Fruit fly (Drosophila melanogaster) whole organism, embryonic: Measurements from ENCODE around the gene FASN2.

Source experiments
- Atf-2 ChIP-seq: fragments of 200-800 bp; sonication (Bioruptor generic); optimal IDR thresholded peaks from 2 replicates; lab custom pipeline; 2016; ENCODE audit warnings: missing biosample characterization, missing genetic modification characterization
- B-H1 ChIP-seq: fragments of 200-800 bp; sonication (Bioruptor generic); IDR thresholded peaks from 3 replicates; pipeline ENCODE4 v1.3.6; 2022; ENCODE audit warnings: missing biosample characterization, missing genetic modification characterization
- C15 ChIP-seq: fragments of 200-800 bp; sonication (Bioruptor generic); IDR thresholded peaks from 3 replicates; pipeline ENCODE4 v1.3.6; 2022; ENCODE audit warnings: missing biosample characterization, missing genetic modification characterization
- CG10209 ChIP-seq: fragments of 200-800 bp; sonication (Bioruptor generic); optimal IDR thresholded peaks from 3 replicates; lab custom pipeline; 2017; ENCODE audit warnings: missing biosample characterization, mild to moderate bottlenecking, missing genetic modification characterization, missing genetic modification reagents
- CG11093 ChIP-seq: fragments of 200-800 bp; sonication (Bioruptor generic); IDR thresholded peaks from 3 replicates; pipeline ENCODE4 v1.3.6; 2022; ENCODE audit warnings: missing biosample characterization, missing genetic modification characterization
- CG12659 ChIP-seq: fragments of 200-800 bp; sonication (Bioruptor generic); optimal IDR thresholded peaks from 3 replicates; lab custom pipeline; 2017; ENCODE audit warnings: mild to moderate bottlenecking, missing biosample characterization, missing genetic modification reagents, missing genetic modification characterization
- CG14014 ChIP-seq: fragments of 200-800 bp; sonication (Bioruptor generic); IDR thresholded peaks from 2 replicates; pipeline ENCODE4 v1.3.6; 2022; ENCODE audit warnings: missing biosample characterization, missing genetic modification characterization
- CG14050 ChIP-seq: fragments of 200-800 bp; sonication (Bioruptor generic); IDR thresholded peaks from 3 replicates; pipeline ENCODE4 v1.3.6; 2022; ENCODE audit warnings: missing biosample characterization, missing genetic modification characterization
- CG17359 ChIP-seq: fragments of 200-800 bp; sonication (Bioruptor generic); optimal IDR thresholded peaks from 3 replicates; lab custom pipeline; 2018; ENCODE audit warnings: missing biosample characterization, mild to moderate bottlenecking, missing genetic modification characterization, moderate library complexity
- CG2120 ChIP-seq: fragments of 200-800 bp; sonication (Bioruptor generic); optimal IDR thresholded peaks from 3 replicates; lab custom pipeline; 2016; ENCODE audit warnings: missing biosample characterization, missing genetic modification characterization
- CG2202 ChIP-seq: fragments of 200-800 bp; sonication (Bioruptor generic); optimal IDR thresholded peaks from 2 replicates; lab custom pipeline; 2018; ENCODE audit warnings: missing biosample characterization, mild to moderate bottlenecking, missing genetic modification characterization
- CG2712 ChIP-seq: fragments of 200-800 bp; optimal IDR thresholded peaks from 3 replicates; lab custom pipeline; 2019; ENCODE audit warnings: missing biosample characterization, mild to moderate bottlenecking, missing genetic modification characterization, moderate library complexity
- CG31441 ChIP-seq: fragments of 200-800 bp; sonication (Bioruptor generic); IDR thresholded peaks from 2 replicates; pipeline ENCODE4 v1.3.6; 2022; ENCODE audit warnings: missing biosample characterization, missing genetic modification characterization
- CG4404 ChIP-seq: fragments of 200-800 bp; sonication (Bioruptor generic); IDR thresholded peaks from 2 replicates; pipeline ENCODE4 v1.3.6; 2022; ENCODE audit warnings: missing biosample characterization, missing genetic modification characterization
- CG4820 ChIP-seq: fragments of 200-800 bp; sonication (Bioruptor generic); optimal IDR thresholded peaks from 3 replicates; lab custom pipeline; 2016; ENCODE audit warnings: missing biosample characterization, missing genetic modification characterization
- CG6654 ChIP-seq: fragments of 200-800 bp; sonication (Bioruptor generic); optimal IDR thresholded peaks from 2 replicates; lab custom pipeline; 2017; ENCODE audit warnings: missing biosample characterization, mild to moderate bottlenecking, missing genetic modification characterization
- CG7987 ChIP-seq: fragments of 200-800 bp; sonication (Bioruptor generic); optimal IDR thresholded peaks from 2 replicates; lab custom pipeline; 2018; ENCODE audit warnings: missing biosample characterization, mild to moderate bottlenecking, missing genetic modification characterization, moderate library complexity
- CG8281 ChIP-seq: fragments of 200-800 bp; sonication (Bioruptor generic); optimal IDR thresholded peaks from 2 replicates; lab custom pipeline; 2018; ENCODE audit warnings: missing biosample characterization, mild to moderate bottlenecking, missing genetic modification characterization, moderate library complexity
- CG9215 ChIP-seq: fragments of 200-800 bp; sonication (Bioruptor generic); IDR thresholded peaks from 2 replicates; pipeline ENCODE4 v1.3.6; 2022; ENCODE audit warnings: missing biosample characterization, missing genetic modification characterization
- CHES-1-like ChIP-seq: fragments of 200-800 bp; sonication (Bioruptor generic); optimal IDR thresholded peaks from 2 replicates; lab custom pipeline; 2016; ENCODE audit warnings: missing biosample characterization, missing genetic modification characterization
- CoRest ChIP-seq: fragments of 200-800 bp; sonication (Bioruptor generic); optimal IDR thresholded peaks from 3 replicates; lab custom pipeline; 2018; ENCODE audit warnings: missing biosample characterization, mild to moderate bottlenecking, missing genetic modification characterization, moderate library complexity
- Drgx ChIP-seq: fragments of 200-800 bp; sonication (Bioruptor generic); IDR thresholded peaks from 2 replicates; pipeline ENCODE4 v1.3.6; 2022; ENCODE audit warnings: missing biosample characterization, missing genetic modification characterization
- Elba2 ChIP-seq: fragments of 200-800 bp; sonication (Bioruptor generic); optimal IDR thresholded peaks from 3 replicates; lab custom pipeline; 2016; ENCODE audit warnings: missing biosample characterization, missing genetic modification characterization
- Hmr ChIP-seq: fragments of 200-800 bp; sonication (Bioruptor generic); optimal IDR thresholded peaks from 3 replicates; lab custom pipeline; 2017; ENCODE audit warnings: mild to moderate bottlenecking, missing biosample characterization, missing genetic modification reagents, missing genetic modification characterization
- MTF-1 ChIP-seq: fragments of 200-800 bp; sonication (Bioruptor generic); optimal IDR thresholded peaks from 2 replicates; lab custom pipeline; 2018; ENCODE audit warnings: missing biosample characterization, mild to moderate bottlenecking, missing genetic modification characterization, borderline replicate concordance
- Med ChIP-seq: fragments of 200-800 bp; sonication (Bioruptor generic); peaks from one replicate; lab custom pipeline; 2016; ENCODE audit warnings: missing biosample characterization, missing genetic modification characterization, mild to moderate bottlenecking, inconsistent platforms, moderate library complexity
- Mes4 ChIP-seq: fragments of 200-800 bp; sonication (Bioruptor generic); optimal IDR thresholded peaks from 2 replicates; lab custom pipeline; 2016; ENCODE audit warnings: missing biosample characterization, missing genetic modification characterization
- PHDP ChIP-seq: fragments of 200-800 bp; sonication (Bioruptor generic); optimal IDR thresholded peaks from 3 replicates; lab custom pipeline; 2018; ENCODE audit warnings: missing biosample characterization, mild to moderate bottlenecking, missing genetic modification characterization, moderate library complexity
- Vsx1 ChIP-seq: fragments of 200-800 bp; sonication (Bioruptor generic); optimal IDR thresholded peaks from 2 replicates; lab custom pipeline; 2017; ENCODE audit warnings: missing biosample characterization, mild to moderate bottlenecking, missing genetic modification characterization, missing genetic modification reagents
- Xrp1 ChIP-seq: fragments of 200-800 bp; sonication (Bioruptor generic); IDR thresholded peaks from 2 replicates; pipeline ENCODE4 v1.3.6; 2022; ENCODE audit warnings: missing biosample characterization, missing genetic modification characterization
- bsh ChIP-seq, 2 experiments: fragments of 200-800 bp; sonication (Bioruptor generic); optimal IDR thresholded peaks; 2 replicates each; lab custom pipeline; 2017 to 2018; ENCODE audit warnings: mild to moderate bottlenecking in 2 of 2, missing biosample characterization in 2 of 2, missing genetic modification characterization in 2 of 2, moderate library complexity in 1 of 2
- croc ChIP-seq: fragments of 200-800 bp; sonication (Bioruptor generic); conservative IDR thresholded peaks from 3 replicates; pipeline ENCODE4 v1.3.6; 2022; ENCODE audit warnings: missing biosample characterization, missing genetic modification characterization
- danr ChIP-seq: fragments of 200-800 bp; sonication (Bioruptor generic); IDR thresholded peaks from 2 replicates; pipeline ENCODE4 v1.3.6; 2022; ENCODE audit warnings: missing biosample characterization, missing genetic modification characterization
- dysf ChIP-seq: fragments of 200-800 bp; sonication (Bioruptor generic); IDR thresholded peaks from 3 replicates; pipeline ENCODE4 v1.3.6; 2022; ENCODE audit warnings: missing biosample characterization, missing genetic modification characterization
- exex ChIP-seq: fragments of 200-800 bp; sonication (Bioruptor generic); optimal IDR thresholded peaks from 4 replicates; lab custom pipeline; 2018; ENCODE audit warnings: missing biosample characterization, mild to moderate bottlenecking, missing genetic modification characterization, moderate library complexity
- fd96Cb ChIP-seq: fragments of 200-800 bp; sonication (Bioruptor generic); optimal IDR thresholded peaks from 2 replicates; lab custom pipeline; 2018; ENCODE audit warnings: missing biosample characterization, mild to moderate bottlenecking, missing genetic modification characterization, moderate library complexity
- lbe ChIP-seq: fragments of 200-800 bp; sonication (Bioruptor generic); optimal IDR thresholded peaks from 2 replicates; lab custom pipeline; 2016; ENCODE audit warnings: missing biosample characterization, mild to moderate bottlenecking, missing genetic modification characterization
- lov ChIP-seq, 2 experiments: fragments of 200-800 bp in 1 of 2; fragments of >200 bp in 1 of 2; sonication (Bioruptor generic) in 1 of 2; IDR thresholded peaks in 1 of 2; optimal IDR thresholded peaks in 1 of 2; 2 replicates in 1 of 2; 3 replicates in 1 of 2; pipeline versions ENCODE4 v1.3.6 to Lab custom; 2017 to 2022; ENCODE audit warnings: missing biosample characterization in 1 of 2, missing genetic modification characterization in 1 of 2
- slbo ChIP-seq: fragments of 200-800 bp; sonication (Bioruptor generic); IDR thresholded peaks from 2 replicates; pipeline ENCODE4 v1.3.6; 2022; ENCODE audit warnings: missing biosample characterization, missing genetic modification characterization
- sna ChIP-seq: fragments of 200-800 bp; sonication (Bioruptor generic); IDR thresholded peaks from 2 replicates; pipeline ENCODE4 v1.3.6; 2022; ENCODE audit warnings: missing biosample characterization, missing genetic modification characterization; ENCODE audit not compliant: partially characterized antibody
- stc ChIP-seq: fragments of 200-800 bp; sonication (Bioruptor generic); IDR thresholded peaks from 2 replicates; pipeline ENCODE4 v1.3.6; 2022; ENCODE audit warnings: missing biosample characterization, missing genetic modification characterization
- tap ChIP-seq: fragments of 200-800 bp; optimal IDR thresholded peaks from 3 replicates; lab custom pipeline; 2019; ENCODE audit warnings: missing biosample characterization, mild to moderate bottlenecking, missing genetic modification characterization, moderate library complexity
- tup ChIP-seq: fragments of 200-800 bp; sonication (Bioruptor generic); optimal IDR thresholded peaks from 2 replicates; lab custom pipeline; 2016; ENCODE audit warnings: missing biosample characterization, mild to moderate bottlenecking, missing genetic modification characterization, moderate library complexity
- vfl ChIP-seq: fragments of 200-800 bp; sonication (Bioruptor generic); optimal IDR thresholded peaks from 2 replicates; lab custom pipeline; 2016; ENCODE audit warnings: missing biosample characterization, missing genetic modification characterization
- vvl ChIP-seq: fragments of 200-800 bp; sonication (Bioruptor generic); IDR thresholded peaks from 2 replicates; pipeline ENCODE4 v1.3.6; 2022; ENCODE audit warnings: missing biosample characterization, missing genetic modification characterization

FASN2 gene

DNA sequence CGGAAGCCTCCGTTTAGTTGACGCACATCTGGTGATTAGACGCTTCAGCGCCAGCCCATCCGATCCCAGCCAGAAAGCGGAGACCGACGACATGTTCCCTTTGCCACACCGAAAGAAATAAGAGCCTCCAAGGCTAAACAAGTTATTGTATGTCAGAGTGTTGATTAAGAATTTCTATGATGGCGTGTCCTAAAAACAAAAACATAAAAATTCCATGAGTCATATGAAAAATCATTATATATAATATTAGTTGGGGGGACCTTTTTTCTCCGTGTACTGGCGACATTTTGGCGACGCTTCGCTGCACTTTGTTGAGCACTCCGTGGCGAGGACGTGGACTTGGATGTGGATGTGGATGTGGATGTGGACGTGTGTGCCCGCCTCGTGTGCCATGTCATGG, 31.0 kb upstream of the FASN2 start (continued):
- no peak for TF ChIP-seq lbe (GFP tag; lab: Kevin White, UChicago)
- peak; percentile 7 for TF ChIP-seq CoRest (tag; lab: Kevin White, UChicago)
- TF ChIP-seq croc (GFP tag; lab: Robert Waterston, UW), result no peak
- TF ChIP-seq exex (tag; lab: Kevin White, UChicago), result no peak
- TF ChIP-seq dysf (GFP tag; lab: Robert Waterston, UW), result peak; percentile 59; the same call in 2 of the 3 replicates
- TF ChIP-seq CG14014 (GFP tag; lab: Robert Waterston, UW), result 0 out of 2 replicates have a peak, but pooled peaks have one; percentile 10
- TF ChIP-seq CG4404 (GFP tag; lab: Robert Waterston, UW), result 0 out of 2 replicates have a peak, but pooled peaks have one; percentile 37
- no peak for TF ChIP-seq CG17359 (tag; lab: Kevin White, UChicago)
- no peak for TF ChIP-seq sna (GFP tag; lab: Robert Waterston, UW)
- TF ChIP-seq CG9215 (GFP tag; lab: Robert Waterston, UW), result no peak
- no peak for TF ChIP-seq Hmr (GFP tag; lab: Kevin White, UChicago)
- peak; percentile 56; the same call in 1 of the 2 replicates for TF ChIP-seq vvl
- no peak for TF ChIP-seq Vsx1 (GFP tag; lab: Kevin White, UChicago)
- peak in 1 of 2 experiments; percentile 56 for TF ChIP-seq bsh (GFP tag; optimal IDR thresholded peaks at IDR 0.05; lab: Kevin White, UChicago)
- no peak for TF ChIP-seq CHES-1-like (GFP tag; lab: Kevin White, UChicago)
- TF ChIP-seq CG14050 (GFP tag; lab: Robert Waterston, UW), result no peak
- TF ChIP-seq CG2120, result no peak
- peak; percentile 22 for TF ChIP-seq CG10209
- TF ChIP-seq Mes4 (GFP tag; lab: Kevin White, UChicago), result no peak
- peak; percentile 26 for TF ChIP-seq tup (GFP tag; lab: Kevin White, UChicago)
- TF ChIP-seq danr, result no peak
- TF ChIP-seq PHDP, result peak; percentile 26
- TF ChIP-seq Elba2, result no peak
- TF ChIP-seq slbo, result peak; percentile 49
- TF ChIP-seq tap (tag; lab: Kevin White, UChicago), result no peak
- no peak for TF ChIP-seq CG6654 (GFP tag; lab: Kevin White, UChicago)
- TF ChIP-seq CG4820 (GFP tag; lab: Kevin White, UChicago), result peak; percentile 4
- no peak for TF ChIP-seq CG11093 (GFP tag; lab: Robert Waterston, UW)
- peak; percentile 21 for TF ChIP-seq Med (GFP tag; lab: Kevin White, UChicago)
- TF ChIP-seq CG2712 (tag; lab: Kevin White, UChicago), result peak; percentile 53
- peak; percentile 45 for TF ChIP-seq CG31441 (GFP tag; lab: Robert Waterston, UW)
- TF ChIP-seq lov (optimal IDR thresholded peaks at IDR 0.05; lab: Kevin White, UChicago), result no peak
- TF ChIP-seq lov (GFP tag; IDR thresholded peaks at IDR 0.05; lab: Robert Waterston, UW), result no peak
- TF ChIP-seq C15 (GFP tag; lab: Robert Waterston, UW), result no peak
- no peak for TF ChIP-seq Atf-2
- TF ChIP-seq MTF-1 (GFP tag; lab: Kevin White, UChicago), result no peak
- no peak for TF ChIP-seq CG2202 (tag; lab: Kevin White, UChicago)
- TF ChIP-seq vfl, result no peak
- peak; percentile 76 for TF ChIP-seq Drgx (GFP tag; lab: Robert Waterston, UW)
- TF ChIP-seq CG12659 (GFP tag; lab: Kevin White, UChicago), result no peak
- TF ChIP-seq stc (GFP tag; lab: Robert Waterston, UW), result peak; percentile 33; the same call in 1 of the 2 replicates
- peak; percentile 58; the same call in 1 of the 2 replicates for TF ChIP-seq Xrp1 (GFP tag; lab: Robert Waterston, UW)
- TF ChIP-seq fd96Cb (tag; lab: Kevin White, UChicago), result peak; percentile 32
- no peak for TF ChIP-seq CG7987 (GFP tag; lab: Kevin White, UChicago)
- TF ChIP-seq B-H1 (GFP tag; lab: Robert Waterston, UW), result no peak
- TF ChIP-seq CG8281 (tag; lab: Kevin White, UChicago), result no peak
